Fruit fly (Drosophila melanogaster) whole organism, embryonic: ENCODE data around the gene eys.

Experiments
- Antp ChIP-seq: fragments of 200-800 bp; sonication (Bioruptor generic); optimal IDR thresholded peaks from 3 replicates; lab custom pipeline; 2016; ENCODE audit warnings: missing biosample characterization, missing genetic modification characterization
- Atf6 ChIP-seq: fragments of 200-800 bp; sonication (Bioruptor generic); IDR thresholded peaks from 2 replicates; pipeline ENCODE4 v1.3.6; 2022; ENCODE audit warnings: missing biosample characterization, missing genetic modification characterization
- CG10267 ChIP-seq: fragments of 200-800 bp; sonication (Bioruptor generic); optimal IDR thresholded peaks from 2 replicates; lab custom pipeline; 2018; ENCODE audit warnings: missing biosample characterization, mild to moderate bottlenecking, missing genetic modification characterization, moderate library complexity
- CG10321 ChIP-seq: fragments of 200-800 bp; sonication (Bioruptor generic); IDR thresholded peaks from 2 replicates; pipeline ENCODE4 v1.3.6; 2022; ENCODE audit warnings: missing biosample characterization, missing genetic modification characterization
- CG10654 ChIP-seq: fragments of 200-800 bp; sonication (Bioruptor generic); optimal IDR thresholded peaks from 2 replicates; lab custom pipeline; 2016; ENCODE audit warnings: missing biosample characterization, missing genetic modification characterization
- CG11504 ChIP-seq: fragments of 200-800 bp; sonication (Bioruptor generic); optimal IDR thresholded peaks from 3 replicates; lab custom pipeline; 2019; ENCODE audit warnings: missing biosample characterization, mild to moderate bottlenecking, missing genetic modification characterization, moderate library complexity
- CG11695 ChIP-seq: fragments of 200-800 bp; sonication (Bioruptor generic); IDR thresholded peaks from 3 replicates; pipeline ENCODE4 v1.3.6; 2022; ENCODE audit warnings: missing biosample characterization, missing genetic modification characterization
- CG12659 ChIP-seq: fragments of 200-800 bp; sonication (Bioruptor generic); optimal IDR thresholded peaks from 3 replicates; lab custom pipeline; 2017; ENCODE audit warnings: mild to moderate bottlenecking, missing biosample characterization, missing genetic modification reagents, missing genetic modification characterization
- CG13287 ChIP-seq: fragments of 200-800 bp; sonication (Bioruptor generic); IDR thresholded peaks from 2 replicates; pipeline ENCODE4 v1.3.6; 2022; ENCODE audit warnings: missing biosample characterization, missing genetic modification characterization; ENCODE audit not compliant: partially characterized antibody
- CG13775 ChIP-seq: fragments of 200-800 bp; sonication (Bioruptor generic); optimal IDR thresholded peaks from 3 replicates; lab custom pipeline; 2017; ENCODE audit warnings: missing biosample characterization, mild to moderate bottlenecking, missing genetic modification characterization
- CG15479 ChIP-seq: fragments of 200-800 bp; sonication (Bioruptor generic); optimal IDR thresholded peaks from 3 replicates; lab custom pipeline; 2019; ENCODE audit warnings: missing biosample characterization, mild to moderate bottlenecking, missing genetic modification characterization, moderate library complexity
- CG16779 ChIP-seq: fragments of 200-800 bp; sonication (Bioruptor generic); IDR thresholded peaks from 2 replicates; pipeline ENCODE4 v1.3.6; 2022; ENCODE audit warnings: missing biosample characterization, missing genetic modification characterization
- CG16813 ChIP-seq: fragments of 200-800 bp; sonication (Bioruptor generic); IDR thresholded peaks from 3 replicates; pipeline ENCODE4 v1.3.6; 2022; ENCODE audit warnings: missing biosample characterization, missing genetic modification characterization; ENCODE audit not compliant: partially characterized antibody
- CG17802 ChIP-seq: fragments of 200-800 bp; sonication (Bioruptor generic); optimal IDR thresholded peaks from 2 replicates; lab custom pipeline; 2018; ENCODE audit warnings: missing biosample characterization, mild to moderate bottlenecking, missing genetic modification characterization, moderate library complexity
- CG2116 ChIP-seq: fragments of 200-800 bp; sonication (Bioruptor generic); optimal IDR thresholded peaks from 3 replicates; lab custom pipeline; 2018; ENCODE audit warnings: missing biosample characterization, mild to moderate bottlenecking, missing genetic modification characterization
- CG2712 ChIP-seq: fragments of 200-800 bp; optimal IDR thresholded peaks from 3 replicates; lab custom pipeline; 2019; ENCODE audit warnings: missing biosample characterization, mild to moderate bottlenecking, missing genetic modification characterization, moderate library complexity
- CG31441 ChIP-seq: fragments of 200-800 bp; sonication (Bioruptor generic); IDR thresholded peaks from 2 replicates; pipeline ENCODE4 v1.3.6; 2022; ENCODE audit warnings: missing biosample characterization, missing genetic modification characterization
- CG32772 ChIP-seq: fragments of 200-800 bp; sonication (Bioruptor generic); IDR thresholded peaks from 2 replicates; pipeline ENCODE4 v1.3.6; 2022; ENCODE audit warnings: missing biosample characterization, missing genetic modification characterization
- CG33213 ChIP-seq: fragments of 200-800 bp; sonication (Bioruptor generic); optimal IDR thresholded peaks from 3 replicates; lab custom pipeline; 2016; ENCODE audit warnings: missing biosample characterization, missing genetic modification characterization
- CG34224 ChIP-seq: fragments of 200-800 bp; sonication (Bioruptor generic); IDR thresholded peaks from 3 replicates; pipeline ENCODE4 v1.3.6; 2022; ENCODE audit warnings: missing biosample characterization, missing genetic modification characterization; ENCODE audit not compliant: partially characterized antibody
- CG3995 ChIP-seq: fragments of 200-800 bp; sonication (Bioruptor generic); optimal IDR thresholded peaks from 3 replicates; lab custom pipeline; 2016; ENCODE audit warnings: missing biosample characterization, missing genetic modification characterization
- CG42726 ChIP-seq: fragments of 200-800 bp; sonication (Bioruptor generic); IDR thresholded peaks from 2 replicates; pipeline ENCODE4 v1.3.6; 2022; ENCODE audit warnings: missing biosample characterization, missing genetic modification characterization; ENCODE audit not compliant: partially characterized antibody
- CG7556 ChIP-seq: fragments of 200-800 bp; sonication (Bioruptor generic); optimal IDR thresholded peaks from 2 replicates; lab custom pipeline; 2017; ENCODE audit warnings: missing biosample characterization, mild to moderate bottlenecking, missing genetic modification characterization
- CG7839 ChIP-seq: fragments of 200-800 bp; sonication (Bioruptor generic); optimal IDR thresholded peaks from 3 replicates; lab custom pipeline; 2018; ENCODE audit warnings: missing biosample characterization, mild to moderate bottlenecking, missing genetic modification characterization, moderate library complexity
- Dbx ChIP-seq: fragments of 200-800 bp; sonication (Bioruptor generic); IDR thresholded peaks from 3 replicates; pipeline ENCODE4 v1.3.6; 2022; ENCODE audit warnings: missing biosample characterization, missing genetic modification characterization
- E2f2 ChIP-seq: fragments of 200-800 bp; sonication (Bioruptor generic); IDR thresholded peaks from 2 replicates; pipeline ENCODE4 v1.3.6; 2022; ENCODE audit warnings: missing biosample characterization, missing genetic modification characterization
- Fer1 ChIP-seq: fragments of 200-800 bp; sonication (Bioruptor generic); optimal IDR thresholded peaks from 2 replicates; lab custom pipeline; 2017; ENCODE audit warnings: missing biosample characterization, mild to moderate bottlenecking, missing genetic modification characterization
- HLH4C ChIP-seq: fragments of 200-800 bp; sonication (Bioruptor generic); IDR thresholded peaks from 3 replicates; pipeline ENCODE4 v1.3.6; 2022; ENCODE audit warnings: missing biosample characterization, missing genetic modification characterization; ENCODE audit not compliant: partially characterized antibody
- Med ChIP-seq: fragments of 200-800 bp; sonication (Bioruptor generic); peaks from one replicate; lab custom pipeline; 2016; ENCODE audit warnings: missing biosample characterization, missing genetic modification characterization, mild to moderate bottlenecking, inconsistent platforms, moderate library complexity
- Nf-YC ChIP-seq: fragments of 200-800 bp; optimal IDR thresholded peaks from 3 replicates; lab custom pipeline; 2019; ENCODE audit warnings: missing biosample characterization, mild to moderate bottlenecking, missing genetic modification characterization, moderate library complexity
- Pdp1 ChIP-seq, 2 experiments: fragments of 200-800 bp; sonication (Bioruptor generic); optimal IDR thresholded peaks; 3 replicates each; lab custom pipeline; 2016; ENCODE audit warnings: missing biosample characterization in 2 of 2, missing genetic modification characterization in 2 of 2, mild to moderate bottlenecking in 1 of 2, moderate library complexity in 1 of 2
- Side ChIP-seq: fragments of 200-800 bp; sonication (Bioruptor generic); optimal IDR thresholded peaks from 2 replicates; lab custom pipeline; 2016; ENCODE audit warnings: missing biosample characterization, missing genetic modification characterization
- Stat92E ChIP-seq, 3 experiments: fragments of >200 bp in 2 of 3; fragments of 200-800 bp in 1 of 3; sonication (Bioruptor generic) in 1 of 3; optimal IDR thresholded peaks; 2 replicates each; lab custom pipeline; 2017 to 2019; ENCODE audit warnings: missing biosample characterization in 3 of 3, missing genetic modification characterization in 3 of 3, mild to moderate bottlenecking in 1 of 3, moderate library complexity in 1 of 3
- Taf1 ChIP-seq: fragments of 200-800 bp; sonication (Bioruptor generic); IDR thresholded peaks from 2 replicates; pipeline ENCODE4 v1.3.6; 2022; ENCODE audit warnings: missing biosample characterization, missing genetic modification characterization
- Tbp ChIP-seq: fragments of >200 bp; optimal IDR thresholded peaks from 2 replicates; lab custom pipeline; 2018; ENCODE audit warnings: missing biosample characterization, missing genetic modification characterization
- Usf ChIP-seq: fragments of 200-800 bp; sonication (Bioruptor generic); optimal IDR thresholded peaks from 2 replicates; lab custom pipeline; 2017; ENCODE audit warnings: missing genotype, missing biosample characterization, missing genetic modification characterization
- abd-A ChIP-seq: fragments of 200-800 bp; sonication (Bioruptor generic); optimal IDR thresholded peaks from 3 replicates; lab custom pipeline; 2019; ENCODE audit warnings: missing biosample characterization, mild to moderate bottlenecking, missing genetic modification characterization, moderate library complexity
- chinmo ChIP-seq: fragments of 200-800 bp; sonication (Bioruptor generic); IDR thresholded peaks from 4 replicates; pipeline ENCODE4 v1.3.6; 2022; ENCODE audit warnings: missing biosample characterization, missing genetic modification characterization; ENCODE audit not compliant: partially characterized antibody
- dm ChIP-seq: fragments of 200-800 bp; sonication (Bioruptor generic); optimal IDR thresholded peaks from 3 replicates; lab custom pipeline; 2016; ENCODE audit warnings: missing biosample characterization, missing genetic modification characterization
- dmrt99B ChIP-seq: fragments of 200-800 bp; sonication (Bioruptor generic); optimal IDR thresholded peaks from 2 replicates; lab custom pipeline; 2018; ENCODE audit warnings: missing biosample characterization, mild to moderate bottlenecking, missing genetic modification characterization, moderate library complexity
- kay ChIP-seq: fragments of 200-800 bp; sonication (Bioruptor generic); optimal IDR thresholded peaks from 2 replicates; lab custom pipeline; 2016; ENCODE audit warnings: missing biosample characterization, missing genetic modification characterization
- lab ChIP-seq: fragments of 200-800 bp; sonication (Bioruptor generic); optimal IDR thresholded peaks from 3 replicates; lab custom pipeline; 2017; ENCODE audit warnings: missing biosample characterization, missing genetic modification characterization, mild to moderate bottlenecking, moderate library complexity, missing genetic modification reagents
- nmo ChIP-seq: fragments of 200-800 bp; sonication (Bioruptor generic); optimal IDR thresholded peaks from 2 replicates; lab custom pipeline; 2018; ENCODE audit warnings: missing biosample characterization, mild to moderate bottlenecking, missing genetic modification characterization, moderate library complexity
- pita ChIP-seq: fragments of 200-800 bp; sonication (Bioruptor generic); optimal IDR thresholded peaks from 2 replicates; lab custom pipeline; 2017; ENCODE audit warnings: missing biosample characterization, mild to moderate bottlenecking, missing genetic modification characterization
- pnt ChIP-seq: fragments of 200-800 bp; sonication (Bioruptor generic); optimal IDR thresholded peaks from 3 replicates; lab custom pipeline; 2016; ENCODE audit warnings: missing biosample characterization, missing genetic modification characterization
- sd ChIP-seq: fragments of 200-800 bp; sonication (Bioruptor generic); optimal IDR thresholded peaks from 3 replicates; lab custom pipeline; 2018; ENCODE audit warnings: missing biosample characterization, mild to moderate bottlenecking, missing genetic modification characterization, moderate library complexity
- sens ChIP-seq: fragments of 200-800 bp; sonication (Bioruptor generic); peaks from one replicate; lab custom pipeline; 2016; ENCODE audit warnings: missing biosample characterization, missing genetic modification characterization
- trh ChIP-seq: fragments of 200-800 bp; sonication (Bioruptor generic); optimal IDR thresholded peaks from 2 replicates; lab custom pipeline; 2016; ENCODE audit warnings: missing biosample characterization, missing genetic modification characterization

Gene eys

dm6 chr2L:2365077-2365651 is 53.7 kb downstream of the eys start, which contains the start of the genes Rab5 and Axud1 (continued):
- peak; percentile 15; the same call in 1 of the 3 replicates for TF ChIP-seq CG16813 (GFP tag; lab: Robert Waterston, UW)
- TF ChIP-seq CG2116 (GFP tag; lab: Kevin White, UChicago) = peak; percentile 50
- no peak for TF ChIP-seq CG7556 (GFP tag; lab: Kevin White, UChicago)
- TF ChIP-seq Side = peak; percentile 25
- no peak for TF ChIP-seq CG10654 (GFP tag; lab: Kevin White, UChicago)
- 0 out of 3 replicates have a peak, but pooled peaks have one; percentile 31 for TF ChIP-seq HLH4C (GFP tag; lab: Robert Waterston, UW)
- TF ChIP-seq Pdp1 (GFP tag; optimal IDR thresholded peaks at IDR 0.05; lab: Kevin White, UChicago) = peak in 1 of 2 experiments; percentile 85
- TF ChIP-seq CG31441 (GFP tag; lab: Robert Waterston, UW) = peak; percentile 10; the same call in 1 of the 2 replicates
- peak; percentile 34; the same call in 1 of the 3 replicates for TF ChIP-seq CG11695 (GFP tag; lab: Robert Waterston, UW)
- peak; percentile 22; the same call in 1 of the 2 replicates for TF ChIP-seq E2f2 (GFP tag; lab: Robert Waterston, UW)
- TF ChIP-seq CG33213 = peak; percentile 42
- peak; percentile 46 for TF ChIP-seq CG11504 (tag; lab: Kevin White, UChicago)
- TF ChIP-seq CG13775 (GFP tag; lab: Kevin White, UChicago) = no peak
- no peak for TF ChIP-seq Antp (GFP tag; lab: Kevin White, UChicago)
- TF ChIP-seq pita (GFP tag; lab: Kevin White, UChicago) = peak; percentile 74
- peak; percentile 11 for TF ChIP-seq CG17802 (tag; lab: Kevin White, UChicago)
- peak; percentile 61 for TF ChIP-seq CG2712 (tag; lab: Kevin White, UChicago)
- peak; percentile 94 for TF ChIP-seq CG15479 (GFP tag; lab: Kevin White, UChicago)
- peak; percentile 68 for TF ChIP-seq CG12659 (GFP tag; lab: Kevin White, UChicago)
- TF ChIP-seq nmo (GFP tag; lab: Kevin White, UChicago) = peak; percentile 65
- TF ChIP-seq Taf1 (GFP tag; lab: Robert Waterston, UW) = peak; percentile 9; the same call in 1 of the 2 replicates
- TF ChIP-seq Stat92E (GFP tag; optimal IDR thresholded peaks at IDR 0.05; lab: Kevin White, UChicago) = peak in 1 of 3 experiments; percentile 16
- peak; percentile 42 for TF ChIP-seq CG10267 (tag; lab: Kevin White, UChicago)
- TF ChIP-seq CG7839 (tag; lab: Kevin White, UChicago) = peak; percentile 4
- no peak for TF ChIP-seq pnt (GFP tag; lab: Kevin White, UChicago)
- no peak for TF ChIP-seq CG16779 (GFP tag; lab: Robert Waterston, UW)
- TF ChIP-seq Fer1 (GFP tag; lab: Kevin White, UChicago) = peak; percentile 19
- peak; percentile 30; the same call in 1 of the 2 replicates for TF ChIP-seq CG13287
- 0 out of 3 replicates have a peak, but pooled peaks have one; percentile 38 for TF ChIP-seq Dbx (GFP tag; lab: Robert Waterston, UW)
- peak; percentile 42 for TF ChIP-seq dm (GFP tag; lab: Kevin White, UChicago)
- TF ChIP-seq CG10321 = peak; percentile 32; the same call in 1 of the 2 replicates
- TF ChIP-seq Med = peak; percentile 64
- TF ChIP-seq sens (GFP tag; lab: Kevin White, UChicago) = peak; percentile 72
- TF ChIP-seq CG32772 (GFP tag; lab: Robert Waterston, UW) = 0 out of 2 replicates have a peak, but pooled peaks have one; percentile 15
- no peak for TF ChIP-seq trh (GFP tag; lab: Kevin White, UChicago)
- TF ChIP-seq abd-A (tag; lab: Kevin White, UChicago) = no peak
- TF ChIP-seq chinmo (GFP tag; lab: Robert Waterston, UW) = 0 out of 4 replicates have a peak, but pooled peaks have one; percentile 17
- peak; percentile 19 for TF ChIP-seq lab (GFP tag; lab: Kevin White, UChicago)
- TF ChIP-seq Atf6 (GFP tag; lab: Robert Waterston, UW) = no peak
- TF ChIP-seq dmrt99B (tag; lab: Kevin White, UChicago) = no peak
- peak; percentile 53; the same call in 1 of the 3 replicates for TF ChIP-seq CG34224 (GFP tag; lab: Robert Waterston, UW)
- TF ChIP-seq Usf (GFP tag; lab: Kevin White, UChicago) = no peak
- 0 out of 2 replicates have a peak, but pooled peaks have one; percentile 45 for TF ChIP-seq CG42726 (GFP tag; lab: Robert Waterston, UW)
- peak; percentile 97 for TF ChIP-seq kay (GFP tag; lab: Kevin White, UChicago)
- peak; percentile 88 for TF ChIP-seq CG3995 (GFP tag; lab: Kevin White, UChicago)
- TF ChIP-seq Nf-YC (tag; lab: Kevin White, UChicago) = peak; percentile 38
- peak; percentile 46 for TF ChIP-seq sd
- peak; percentile 74 for TF ChIP-seq Tbp
